Fruit fly (Drosophila melanogaster) Kc167 (cell line): ENCODE data around the gene CG5056.

Experiments used
- Myc ChIP-seq: fragments of >200 bp; optimal IDR thresholded peaks from 2 replicates; lab custom pipeline; 2017; ENCODE audit warnings: missing external identifiers
- Sin3A ChIP-seq: fragments of >200 bp; optimal IDR thresholded peaks from 2 replicates; lab custom pipeline; 2018; ENCODE audit warnings: missing external identifiers
- h ChIP-seq: fragments of >200 bp; optimal IDR thresholded peaks from 3 replicates; lab custom pipeline; 2018; ENCODE audit warnings: missing external identifiers
- insv ChIP-seq: fragments of >200 bp; optimal IDR thresholded peaks from 3 replicates; lab custom pipeline; 2018; ENCODE audit warnings: missing external identifiers
- psq ChIP-seq: fragments of >200 bp; optimal IDR thresholded peaks from 2 replicates; lab custom pipeline; 2017; ENCODE audit warnings: missing external identifiers

DNA sequence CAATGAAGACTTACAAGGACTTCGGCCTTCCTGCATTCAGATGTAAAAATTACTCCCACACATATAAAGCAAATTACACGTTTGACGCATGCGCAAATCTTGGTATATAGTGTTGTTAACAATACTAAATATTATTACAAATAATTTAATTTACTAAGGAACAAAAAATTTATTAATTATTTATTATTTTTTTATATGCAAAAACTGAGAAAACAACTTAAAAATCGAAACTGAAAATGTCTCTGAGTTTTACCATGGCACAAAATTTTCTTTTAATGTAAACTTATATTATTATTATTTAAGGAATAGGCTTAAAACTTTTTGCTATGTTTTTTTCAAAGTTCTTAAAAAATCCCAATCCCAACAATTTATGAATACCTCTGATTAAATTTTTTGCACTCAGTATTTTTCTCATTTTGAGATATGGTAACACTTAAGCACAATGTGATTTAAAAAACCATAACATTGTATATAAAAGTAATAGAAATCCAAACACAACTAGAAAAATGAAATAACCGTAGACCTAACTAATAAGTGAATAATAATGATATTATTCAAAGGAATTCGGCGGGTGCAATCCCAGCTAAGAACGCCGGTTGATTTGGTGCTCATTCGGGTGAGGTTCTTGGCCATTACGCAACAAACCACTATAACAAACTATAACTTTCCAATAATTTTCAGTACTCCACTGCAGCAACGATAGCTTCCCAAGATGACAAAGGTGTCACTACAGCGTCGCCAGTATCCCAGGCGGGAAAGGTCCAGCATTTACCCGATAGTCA is 35.2 kb upstream of the CG5056 start, which contains the start of the genes Schip1 and Cox10:
- no peak for TF ChIP-seq h (lab: Kevin White, UChicago)
- TF ChIP-seq insv (lab: Kevin White, UChicago), result no peak
- no peak for TF ChIP-seq Sin3A (lab: Kevin White, UChicago)
- no peak for TF ChIP-seq Myc (lab: Kevin White, UChicago)
- TF ChIP-seq psq (lab: Kevin White, UChicago), result no peak
